Fruit fly (Drosophila melanogaster) whole organism, embryonic: ENCODE measurements around the gene Trs20.

Experiments
- Adf1 ChIP-seq: fragments of 200-800 bp; sonication (Bioruptor generic); IDR thresholded peaks from 2 replicates; pipeline ENCODE4 v1.3.6; 2022; ENCODE audit warnings: missing biosample characterization, missing genetic modification characterization
- Asciz ChIP-seq: fragments of 200-800 bp; sonication (Bioruptor generic); optimal IDR thresholded peaks from 2 replicates; lab custom pipeline; 2017; ENCODE audit warnings: missing biosample characterization, mild to moderate bottlenecking, missing genetic modification characterization, missing genetic modification reagents
- CG10274 ChIP-seq: fragments of 200-800 bp; sonication (Bioruptor generic); optimal IDR thresholded peaks from 3 replicates; lab custom pipeline; 2017; ENCODE audit warnings: missing biosample characterization, mild to moderate bottlenecking, missing genetic modification characterization
- CG11093 ChIP-seq: fragments of 200-800 bp; sonication (Bioruptor generic); IDR thresholded peaks from 3 replicates; pipeline ENCODE4 v1.3.6; 2022; ENCODE audit warnings: missing biosample characterization, missing genetic modification characterization
- CG12391 ChIP-seq: fragments of 200-800 bp; sonication (Bioruptor generic); optimal IDR thresholded peaks from 3 replicates; lab custom pipeline; 2018; ENCODE audit warnings: missing biosample characterization, mild to moderate bottlenecking, missing genetic modification characterization, moderate library complexity
- CG15269 ChIP-seq: fragments of 200-800 bp; sonication (Bioruptor generic); optimal IDR thresholded peaks from 2 replicates; lab custom pipeline; 2018; ENCODE audit warnings: missing biosample characterization, mild to moderate bottlenecking, missing genetic modification characterization, moderate library complexity
- CG1529 ChIP-seq: fragments of 200-800 bp; sonication (Bioruptor generic); optimal IDR thresholded peaks from 3 replicates; lab custom pipeline; 2018; ENCODE audit warnings: missing biosample characterization, missing genetic modification characterization
- CG1603 ChIP-seq: fragments of 200-800 bp; sonication (Bioruptor generic); optimal IDR thresholded peaks from 2 replicates; lab custom pipeline; 2019; ENCODE audit warnings: missing biosample characterization, mild to moderate bottlenecking, missing genetic modification characterization, moderate library complexity
- CG16779 ChIP-seq: fragments of 200-800 bp; sonication (Bioruptor generic); IDR thresholded peaks from 2 replicates; pipeline ENCODE4 v1.3.6; 2022; ENCODE audit warnings: missing biosample characterization, missing genetic modification characterization
- CG2712 ChIP-seq: fragments of 200-800 bp; optimal IDR thresholded peaks from 3 replicates; lab custom pipeline; 2019; ENCODE audit warnings: missing biosample characterization, mild to moderate bottlenecking, missing genetic modification characterization, moderate library complexity
- CG30403 ChIP-seq: fragments of 200-800 bp; sonication (Bioruptor generic); optimal IDR thresholded peaks from 3 replicates; lab custom pipeline; 2016; ENCODE audit warnings: missing biosample characterization, missing genetic modification characterization
- CG31388 ChIP-seq: fragments of 200-800 bp; sonication (Bioruptor generic); optimal IDR thresholded peaks from 2 replicates; lab custom pipeline; 2016; ENCODE audit warnings: missing biosample characterization, missing genetic modification characterization
- CG7357 ChIP-seq: fragments of 200-800 bp; sonication (Bioruptor generic); IDR thresholded peaks from 3 replicates; pipeline ENCODE4 v1.3.6; 2022; ENCODE audit warnings: missing biosample characterization, missing genetic modification characterization
- CG7839 ChIP-seq: fragments of 200-800 bp; sonication (Bioruptor generic); optimal IDR thresholded peaks from 3 replicates; lab custom pipeline; 2018; ENCODE audit warnings: missing biosample characterization, mild to moderate bottlenecking, missing genetic modification characterization, moderate library complexity
- CG8478 ChIP-seq: fragments of >200 bp; optimal IDR thresholded peaks from 2 replicates; lab custom pipeline; 2018
- CTCF ChIP-seq: fragments of 200-800 bp; sonication (Bioruptor generic); optimal IDR thresholded peaks from 2 replicates; lab custom pipeline; 2017; ENCODE audit warnings: missing biosample characterization, mild to moderate bottlenecking, missing genetic modification characterization, moderate library complexity
- Dip3 ChIP-seq: fragments of 200-800 bp; sonication (Bioruptor generic); optimal IDR thresholded peaks from 3 replicates; lab custom pipeline; 2016; ENCODE audit warnings: missing biosample characterization, missing genetic modification characterization
- Dll ChIP-seq: fragments of 200-800 bp; sonication (Bioruptor generic); IDR thresholded peaks from 4 replicates; pipeline ENCODE4 v1.3.6; 2022; ENCODE audit warnings: missing biosample characterization, missing genetic modification characterization; ENCODE audit not compliant: partially characterized antibody
- HmgD ChIP-seq: fragments of 200-800 bp; sonication (Bioruptor generic); optimal IDR thresholded peaks from 3 replicates; lab custom pipeline; 2016; ENCODE audit warnings: missing biosample characterization, missing genetic modification characterization
- MTF-1 ChIP-seq: fragments of 200-800 bp; sonication (Bioruptor generic); optimal IDR thresholded peaks from 2 replicates; lab custom pipeline; 2018; ENCODE audit warnings: missing biosample characterization, mild to moderate bottlenecking, missing genetic modification characterization, borderline replicate concordance
- TFAM ChIP-seq: fragments of 200-800 bp; sonication (Bioruptor generic); optimal IDR thresholded peaks from 2 replicates; lab custom pipeline; 2017; ENCODE audit warnings: missing biosample characterization, missing genetic modification characterization, inconsistent platforms
- Tbp ChIP-seq: fragments of >200 bp; optimal IDR thresholded peaks from 2 replicates; lab custom pipeline; 2018; ENCODE audit warnings: missing biosample characterization, missing genetic modification characterization
- Trl ChIP-seq, 3 experiments: fragments of >200 bp in 2 of 3; fragments of 200-800 bp in 1 of 3; sonication (Bioruptor generic) in 1 of 3; optimal IDR thresholded peaks; 2 replicates in 1 of 3; 3 replicates in 2 of 3; lab custom pipeline; 2016 to 2017; ENCODE audit warnings: missing biosample characterization in 1 of 3, missing genetic modification characterization in 1 of 3
- Xrp1 ChIP-seq: fragments of 200-800 bp; sonication (Bioruptor generic); IDR thresholded peaks from 2 replicates; pipeline ENCODE4 v1.3.6; 2022; ENCODE audit warnings: missing biosample characterization, missing genetic modification characterization
- ato ChIP-seq: fragments of 200-800 bp; sonication (Bioruptor generic); IDR thresholded peaks from 2 replicates; pipeline ENCODE4 v1.3.6; 2022; ENCODE audit warnings: missing biosample characterization, missing genetic modification characterization; ENCODE audit not compliant: partially characterized antibody
- az2 ChIP-seq: fragments of 200-800 bp; sonication (Bioruptor generic); optimal IDR thresholded peaks from 3 replicates; lab custom pipeline; 2016; ENCODE audit warnings: missing biosample characterization, missing genetic modification characterization
- chm ChIP-seq: fragments of 200-800 bp; sonication (Bioruptor generic); IDR thresholded peaks from 2 replicates; pipeline ENCODE4 v1.3.6; 2022; ENCODE audit warnings: missing biosample characterization, missing genetic modification characterization
- crc ChIP-seq: fragments of 200-800 bp; sonication (Bioruptor generic); optimal IDR thresholded peaks from 2 replicates; lab custom pipeline; 2016; ENCODE audit warnings: missing biosample characterization, missing genetic modification characterization
- da ChIP-seq: fragments of 200-800 bp; sonication (Bioruptor generic); optimal IDR thresholded peaks from 2 replicates; lab custom pipeline; 2016; ENCODE audit warnings: missing biosample characterization, missing genetic modification characterization
- dan ChIP-seq: fragments of 200-800 bp; sonication (Bioruptor generic); IDR thresholded peaks from 2 replicates; pipeline ENCODE4 v1.3.6; 2022; ENCODE audit warnings: missing biosample characterization, missing genetic modification characterization
- dimm ChIP-seq: fragments of 200-800 bp; sonication (Bioruptor generic); IDR thresholded peaks from 2 replicates; pipeline ENCODE4 v1.3.6; 2022; ENCODE audit warnings: missing biosample characterization, missing genetic modification characterization
- dmrt99B ChIP-seq: fragments of 200-800 bp; sonication (Bioruptor generic); optimal IDR thresholded peaks from 2 replicates; lab custom pipeline; 2018; ENCODE audit warnings: missing biosample characterization, mild to moderate bottlenecking, missing genetic modification characterization, moderate library complexity
- fd96Cb ChIP-seq: fragments of 200-800 bp; sonication (Bioruptor generic); optimal IDR thresholded peaks from 2 replicates; lab custom pipeline; 2018; ENCODE audit warnings: missing biosample characterization, mild to moderate bottlenecking, missing genetic modification characterization, moderate library complexity
- ftz-f1 ChIP-seq: fragments of 200-800 bp; sonication (Bioruptor generic); optimal IDR thresholded peaks from 2 replicates; lab custom pipeline; 2016; ENCODE audit warnings: missing biosample characterization, missing genetic modification characterization
- gcm2 ChIP-seq: fragments of 200-800 bp; sonication (Bioruptor generic); optimal IDR thresholded peaks from 2 replicates; lab custom pipeline; 2016; ENCODE audit warnings: missing biosample characterization, missing genetic modification characterization
- gfzf ChIP-seq: fragments of 200-800 bp; sonication (Bioruptor generic); optimal IDR thresholded peaks from 2 replicates; lab custom pipeline; 2016; ENCODE audit warnings: missing biosample characterization, mild to moderate bottlenecking, missing genetic modification characterization, moderate library complexity
- grn ChIP-seq: fragments of 200-800 bp; sonication (Bioruptor generic); optimal IDR thresholded peaks from 3 replicates; lab custom pipeline; 2017; ENCODE audit warnings: missing biosample characterization, missing genetic modification characterization
- gsb ChIP-seq: fragments of 200-800 bp; sonication (Bioruptor generic); IDR thresholded peaks from 2 replicates; pipeline ENCODE4 v1.3.6; 2022; ENCODE audit warnings: missing biosample characterization, missing genetic modification characterization
- ham ChIP-seq: fragments of 200-800 bp; sonication (Bioruptor generic); IDR thresholded peaks from 2 replicates; pipeline ENCODE4 v1.3.6; 2022; ENCODE audit warnings: missing biosample characterization, missing genetic modification characterization
- kah ChIP-seq: fragments of 200-800 bp; sonication (Bioruptor generic); optimal IDR thresholded peaks from 2 replicates; lab custom pipeline; 2018; ENCODE audit warnings: missing biosample characterization, mild to moderate bottlenecking, missing genetic modification characterization
- lbe ChIP-seq: fragments of 200-800 bp; sonication (Bioruptor generic); optimal IDR thresholded peaks from 2 replicates; lab custom pipeline; 2016; ENCODE audit warnings: missing biosample characterization, mild to moderate bottlenecking, missing genetic modification characterization
- nmo ChIP-seq: fragments of 200-800 bp; sonication (Bioruptor generic); optimal IDR thresholded peaks from 2 replicates; lab custom pipeline; 2018; ENCODE audit warnings: missing biosample characterization, mild to moderate bottlenecking, missing genetic modification characterization, moderate library complexity
- otp ChIP-seq: fragments of 200-800 bp; sonication (Bioruptor generic); IDR thresholded peaks from 3 replicates; pipeline ENCODE4, ENCODE4 v1.3.6; 2022; ENCODE audit warnings: missing biosample characterization, missing genetic modification characterization
- pum ChIP-seq: fragments of 200-800 bp; sonication (Bioruptor generic); optimal IDR thresholded peaks from 2 replicates; lab custom pipeline; 2016; ENCODE audit warnings: missing biosample characterization, missing genetic modification characterization
- pzg ChIP-seq: fragments of 200-800 bp; sonication (Bioruptor generic); optimal IDR thresholded peaks from 3 replicates; lab custom pipeline; 2018; ENCODE audit warnings: missing biosample characterization, mild to moderate bottlenecking, missing genetic modification characterization, moderate library complexity
- repo ChIP-seq: fragments of 200-800 bp; sonication (Bioruptor generic); optimal IDR thresholded peaks from 2 replicates; lab custom pipeline; 2016; ENCODE audit warnings: missing biosample characterization, missing genetic modification characterization
- run ChIP-seq: fragments of 200-800 bp; sonication (Bioruptor generic); optimal IDR thresholded peaks from 3 replicates; lab custom pipeline; 2018; ENCODE audit warnings: missing biosample characterization, mild to moderate bottlenecking, missing genetic modification characterization
- seq ChIP-seq: fragments of 200-800 bp; sonication (Bioruptor generic); IDR thresholded peaks from 2 replicates; pipeline ENCODE4 v1.3.6; 2022; ENCODE audit warnings: missing biosample characterization, missing genetic modification characterization
- slbo ChIP-seq: fragments of 200-800 bp; sonication (Bioruptor generic); IDR thresholded peaks from 2 replicates; pipeline ENCODE4 v1.3.6; 2022; ENCODE audit warnings: missing biosample characterization, missing genetic modification characterization
- sna ChIP-seq: fragments of 200-800 bp; sonication (Bioruptor generic); IDR thresholded peaks from 2 replicates; pipeline ENCODE4 v1.3.6; 2022; ENCODE audit warnings: missing biosample characterization, missing genetic modification characterization; ENCODE audit not compliant: partially characterized antibody
- ssp ChIP-seq: fragments of 200-800 bp; sonication (Bioruptor generic); IDR thresholded peaks from 2 replicates; pipeline ENCODE4 v1.3.6; 2022; ENCODE audit warnings: missing biosample characterization, missing genetic modification characterization
- stwl ChIP-seq: fragments of 200-800 bp; sonication (Bioruptor generic); optimal IDR thresholded peaks from 3 replicates; lab custom pipeline; 2018; ENCODE audit warnings: missing biosample characterization, mild to moderate bottlenecking, missing genetic modification characterization, moderate library complexity
- unc-4 ChIP-seq: fragments of 200-800 bp; sonication (Bioruptor generic); IDR thresholded peaks from 2 replicates; pipeline ENCODE4 v1.3.6; 2022; ENCODE audit warnings: missing biosample characterization, missing genetic modification characterization; ENCODE audit not compliant: partially characterized antibody

Gene Trs20

DNA sequence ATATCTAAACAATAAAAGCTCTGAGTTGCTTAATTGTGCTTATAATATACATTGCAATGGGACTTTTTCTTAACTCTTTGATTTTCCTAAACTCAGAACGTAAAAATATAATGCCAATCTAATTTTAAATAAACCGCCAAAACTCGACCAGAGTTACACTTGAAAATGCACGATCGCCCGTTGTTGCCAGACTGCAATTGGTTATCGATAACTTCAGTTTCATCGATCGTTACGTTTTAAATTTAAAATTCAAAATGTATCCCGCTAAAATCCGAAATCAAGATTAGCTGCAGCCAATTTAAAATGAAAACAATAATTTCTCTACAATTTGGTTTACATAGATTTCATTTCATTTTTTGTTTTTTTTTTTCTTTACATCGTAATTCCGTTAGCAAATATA, 7.7 kb upstream of the Trs20 start (continued):
- TF ChIP-seq CG16779 (no peak), CTCF (no peak), CG7839 (tag; lab: Kevin White, UChicago) (no peak), Dll (GFP tag; lab: Robert Waterston, UW) (no peak; the same call in 3 of the 4 replicates), Dip3 (GFP tag; lab: Kevin White, UChicago) (no peak), TFAM (GFP tag; lab: Kevin White, UChicago) (no peak), fd96Cb (tag; lab: Kevin White, UChicago) (no peak), gcm2 (GFP tag; lab: Kevin White, UChicago) (no peak), ham (GFP tag; lab: Robert Waterston, UW) (no peak), az2 (GFP tag; lab: Kevin White, UChicago) (no peak), grn (peak; percentile 37), kah (GFP tag; lab: Kevin White, UChicago) (no peak), CG11093 (GFP tag; lab: Robert Waterston, UW) (no peak), CG2712 (tag; lab: Kevin White, UChicago) (no peak), da (GFP tag; lab: Kevin White, UChicago) (no peak), CG31388 (GFP tag; lab: Kevin White, UChicago) (no peak), ftz-f1 (no peak), CG7357 (GFP tag; lab: Robert Waterston, UW) (no peak), chm (GFP tag; lab: Robert Waterston, UW) (no peak), Trl (optimal IDR thresholded peaks at IDR 0.05; lab: Kevin White, UChicago) (no peak), Trl (GFP tag; optimal IDR thresholded peaks at IDR 0.05; lab: Kevin White, UChicago) (no peak), CG12391 (tag; lab: Kevin White, UChicago) (no peak), pzg (peak; percentile 78), unc-4 (GFP tag; lab: Robert Waterston, UW) (peak; percentile 37; the same call in 1 of the 2 replicates), pum (GFP tag; lab: Kevin White, UChicago) (no peak), CG1603 (tag; lab: Kevin White, UChicago) (peak; percentile 76), dan (GFP tag; lab: Robert Waterston, UW) (no peak), Xrp1 (no peak), CG10274 (GFP tag; lab: Kevin White, UChicago) (no peak), MTF-1 (GFP tag; lab: Kevin White, UChicago) (no peak), dmrt99B (tag; lab: Kevin White, UChicago) (no peak), sna (GFP tag; lab: Robert Waterston, UW) (no peak), crc (GFP tag; lab: Kevin White, UChicago) (no peak), slbo (no peak), repo (no peak), lbe (GFP tag; lab: Kevin White, UChicago) (peak; percentile 48), Adf1 (GFP tag; lab: Robert Waterston, UW) (no peak), run (tag; lab: Kevin White, UChicago) (no peak), CG15269 (tag; lab: Kevin White, UChicago) (no peak), Asciz (GFP tag; lab: Kevin White, UChicago) (no peak), gsb (GFP tag; lab: Robert Waterston, UW) (no peak), otp (no peak), gfzf (GFP tag; lab: Kevin White, UChicago) (peak; percentile 28), CG30403 (no peak), ato (GFP tag; lab: Robert Waterston, UW) (0 out of 2 replicates have a peak, but pooled peaks have one; percentile 28), ssp (GFP tag; lab: Robert Waterston, UW) (no peak), HmgD (GFP tag; lab: Kevin White, UChicago) (no peak), dimm (no peak), CG8478 (lab: Kevin White, UChicago) (no peak), Tbp (GFP tag; lab: Kevin White, UChicago) (no peak), stwl (tag; lab: Kevin White, UChicago) (peak; percentile 58), CG1529 (GFP tag; lab: Kevin White, UChicago) (no peak), nmo (GFP tag; lab: Kevin White, UChicago) (no peak), seq (GFP tag; lab: Robert Waterston, UW) (no peak)
